Fruit fly (Drosophila melanogaster) S2 (cell line): Measurements from ENCODE around the gene scpr-A.
A peak's percentile ranks its signal among the peaks of the same experiment; 100 is the strongest.

Source experiments
- CG8478 ChIP-seq: fragments of >200 bp; optimal IDR thresholded peaks from 2 replicates; lab custom pipeline; 2018
- CTCF ChIP-seq, 2 experiments: fragments of >200 bp; optimal IDR thresholded peaks; 2 replicates each; lab custom pipeline; 2018

The scpr-A gene

DNA sequence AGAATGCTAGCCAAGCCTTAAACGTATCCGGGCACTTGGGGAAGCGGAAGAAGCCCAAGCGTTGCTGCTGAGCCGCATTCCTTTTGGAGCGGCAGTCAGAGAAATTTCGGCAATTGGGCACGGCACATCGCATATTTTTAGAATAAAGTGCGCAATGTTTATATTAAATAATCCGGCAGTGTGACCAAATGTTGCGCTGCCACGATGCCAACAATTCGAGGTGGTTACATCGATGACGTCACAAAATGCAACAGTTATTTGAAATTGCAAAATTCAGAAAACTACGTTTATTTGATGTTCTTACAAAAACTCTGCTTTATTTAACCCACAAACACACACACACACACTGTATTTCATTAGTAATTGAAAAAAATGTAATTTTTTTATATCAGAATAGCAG, 21.1 kb upstream of the scpr-A start, which contains the start of gene CG6689:
TSS of gene CG6689 (minus strand) at position 182 of the 400 bp plus-strand sequence.
- TF ChIP-seq CG8478 (lab: Kevin White, UChicago) = no peak
- TF ChIP-seq CTCF (optimal IDR thresholded peaks at IDR 0.05; lab: Kevin White, UChicago) = no peak

DNA sequence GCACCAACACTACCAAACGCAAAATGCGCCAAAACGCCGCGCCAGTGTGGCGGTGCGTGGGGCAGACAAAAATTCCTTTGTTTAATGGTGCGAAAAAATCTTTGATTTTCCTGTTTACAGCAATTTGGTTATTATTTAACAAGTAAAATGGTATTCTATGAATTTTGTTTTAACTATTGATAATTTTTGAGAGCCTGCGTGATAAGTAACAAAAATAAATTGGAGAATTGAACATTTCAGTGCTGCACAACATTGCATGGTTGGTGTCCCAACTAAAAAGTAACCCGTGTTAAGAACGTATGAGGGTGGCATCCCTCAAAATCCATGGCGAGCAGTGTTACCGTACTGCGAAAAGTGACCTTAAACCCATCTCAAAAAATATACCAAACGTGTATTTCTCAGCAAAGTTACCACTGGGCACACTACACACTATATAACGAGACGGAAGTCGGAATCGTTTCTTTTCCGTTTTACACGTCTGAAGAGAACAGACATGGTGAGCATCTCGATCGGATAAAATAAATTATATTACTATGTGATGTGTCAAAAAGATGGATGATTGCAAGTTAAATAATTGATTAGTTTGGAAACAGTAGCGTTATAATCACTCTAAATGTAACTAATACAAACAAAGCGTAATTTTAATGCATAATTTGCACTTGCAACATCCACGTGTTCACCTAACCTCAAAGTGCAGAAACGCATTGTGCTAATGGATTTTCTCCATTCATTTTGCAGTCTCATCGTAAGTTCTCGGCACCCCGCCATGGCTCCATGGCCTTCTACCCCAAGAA, 19.3 kb upstream of the scpr-A start, which contains the start of the genes CG6693 and RpL3:
TSS of gene CG6693 (minus strand) at position 203 of the 794 bp plus-strand sequence.
TSS of gene RpL3 (plus strand) at position 458 of the 794 bp plus-strand sequence.
- TF ChIP-seq CG8478 (lab: Kevin White, UChicago) = no peak
- TF ChIP-seq CTCF (optimal IDR thresholded peaks at IDR 0.05; lab: Kevin White, UChicago) = peak; percentile 63 to 66

- no peak for TF ChIP-seq CG8478 (lab: Kevin White, UChicago)
- no peak for TF ChIP-seq CTCF (optimal IDR thresholded peaks at IDR 0.05; lab: Kevin White, UChicago)
These were observed 18.4 kb upstream of the scpr-A start for dm6 chr3R:11222587-11222986.

- TF ChIP-seq CG8478 (lab: Kevin White, UChicago) (no peak), CTCF (optimal IDR thresholded peaks at IDR 0.05; lab: Kevin White, UChicago) (no peak)
These were observed 16.5 kb upstream of the scpr-A start for dm6 chr3R:11224478-11224877.

DNA sequence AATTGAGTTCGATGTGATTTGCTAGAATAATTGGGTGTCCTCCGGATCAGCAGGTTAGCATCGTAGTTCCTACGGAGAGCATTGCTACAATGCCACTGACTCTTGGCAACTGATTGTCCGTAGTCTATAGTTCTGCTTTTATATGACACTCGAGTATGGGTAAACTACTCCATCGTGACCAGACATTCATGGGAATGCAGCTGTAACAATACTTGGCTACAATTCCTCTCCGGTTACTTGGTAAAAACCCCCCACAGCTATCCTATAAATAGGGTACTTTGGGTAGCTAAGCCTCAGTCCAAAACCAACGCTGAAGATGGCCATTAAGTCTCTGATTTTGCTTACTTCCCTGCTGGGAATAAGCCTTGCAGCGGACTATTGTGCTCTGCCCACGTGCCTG, 15.8 kb upstream of the scpr-A start, which contains the start of gene scpr-C:
TSS of gene scpr-C (plus strand) at position 301 of the 400 bp plus-strand sequence.
- TF ChIP-seq CG8478 (lab: Kevin White, UChicago) = no peak
- no peak for TF ChIP-seq CTCF (optimal IDR thresholded peaks at IDR 0.05; lab: Kevin White, UChicago)

dm6 chr3R:11226496-11226895, 14.5 kb upstream of the scpr-A start, which contains the start of gene CG17726:
Gene CG17726 (plus strand): TSS chr3R:11226762.
- TF ChIP-seq CTCF (optimal IDR thresholded peaks at IDR 0.05; lab: Kevin White, UChicago) = no peak
- TF ChIP-seq CG8478 (lab: Kevin White, UChicago) = no peak

dm6 chr3R:11230392-11230791, 10.6 kb upstream of the scpr-A start, which contains the start of gene GCC88:
Gene GCC88 (minus strand): TSS chr3R:11230600.
- TF ChIP-seq CG8478 (lab: Kevin White, UChicago) = no peak
- TF ChIP-seq CTCF (optimal IDR thresholded peaks at IDR 0.05; lab: Kevin White, UChicago) = no peak

dm6 chr3R:11231037-11231436, 9.9 kb upstream of the scpr-A start:
- TF ChIP-seq CG8478 (lab: Kevin White, UChicago) (no peak), CTCF (optimal IDR thresholded peaks at IDR 0.05; lab: Kevin White, UChicago) (no peak)

- no peak for TF ChIP-seq CTCF (optimal IDR thresholded peaks at IDR 0.05; lab: Kevin White, UChicago)
- TF ChIP-seq CG8478 (lab: Kevin White, UChicago) = no peak
These were observed 9.2 kb upstream of the scpr-A start, which contains the start of the genes CG17187 and Dph3 for dm6 chr3R:11231705-11232261. Gene CG17187 (minus strand): TSS chr3R:11231879. Gene Dph3 (plus strand): TSS chr3R:11231912.

dm6 chr3R:11234918-11235371, 6.0 kb upstream of the scpr-A start, which contains the start of the genes Arfip and CG17721:
Gene Arfip (minus strand): TSS chr3R:11235013.
Gene CG17721 (plus strand): TSS chr3R:11235140.
- TF ChIP-seq CTCF (optimal IDR thresholded peaks at IDR 0.05; lab: Kevin White, UChicago) = peak in 1 of 2 experiments; percentile 11
- TF ChIP-seq CG8478 (lab: Kevin White, UChicago) = no peak

- TF ChIP-seq CG8478 (lab: Kevin White, UChicago) (no peak), CTCF (optimal IDR thresholded peaks at IDR 0.05; lab: Kevin White, UChicago) (no peak)
These were observed 4.9 kb upstream of the scpr-A start, which contains the start of gene CG31441 for dm6 chr3R:11236041-11236440. Gene CG31441 (plus strand): TSS chr3R:11236286.

- no peak for TF ChIP-seq CTCF (optimal IDR thresholded peaks at IDR 0.05; lab: Kevin White, UChicago)
- TF ChIP-seq CG8478 (lab: Kevin White, UChicago) = no peak
These were observed 3.4 kb upstream of the scpr-A start, which contains the start of gene CG31388 for dm6 chr3R:11237598-11237997. Gene CG31388 (plus strand): TSS chr3R:11237815.

dm6 chr3R:11243057-11243740, 2.2 kb downstream of the scpr-A start:
- TF ChIP-seq CG8478 (lab: Kevin White, UChicago) = no peak
- TF ChIP-seq CTCF (optimal IDR thresholded peaks at IDR 0.05; lab: Kevin White, UChicago) = no peak
